Fruit fly (Drosophila melanogaster) whole organism, embryonic: ENCODE data around the gene CG5697.

Experiments used
- Blimp-1 ChIP-seq: fragments of 200-800 bp; sonication (Bioruptor generic); optimal IDR thresholded peaks from 3 replicates; lab custom pipeline; 2018; ENCODE audit warnings: missing biosample characterization, missing genetic modification characterization, mild to moderate bottlenecking, moderate library complexity, missing genetic modification reagents
- CG11504 ChIP-seq: fragments of 200-800 bp; sonication (Bioruptor generic); optimal IDR thresholded peaks from 3 replicates; lab custom pipeline; 2019; ENCODE audit warnings: missing biosample characterization, mild to moderate bottlenecking, missing genetic modification characterization, moderate library complexity
- CG1233 ChIP-seq: fragments of 200-800 bp; sonication (Bioruptor generic); optimal IDR thresholded peaks from 4 replicates; lab custom pipeline; 2018; ENCODE audit warnings: missing biosample characterization, mild to moderate bottlenecking, missing genetic modification characterization
- CG16815 ChIP-seq: fragments of 200-800 bp; sonication (Bioruptor generic); optimal IDR thresholded peaks from 3 replicates; lab custom pipeline; 2017; ENCODE audit warnings: missing biosample characterization, mild to moderate bottlenecking, missing genetic modification characterization
- CG2116 ChIP-seq: fragments of 200-800 bp; sonication (Bioruptor generic); optimal IDR thresholded peaks from 3 replicates; lab custom pipeline; 2018; ENCODE audit warnings: missing biosample characterization, mild to moderate bottlenecking, missing genetic modification characterization
- CG2889 ChIP-seq: fragments of 200-800 bp; sonication (Bioruptor generic); IDR thresholded peaks from 3 replicates; pipeline ENCODE4 v1.3.6; 2022; ENCODE audit warnings: missing biosample characterization, missing genetic modification characterization
- CG3407 ChIP-seq: fragments of 200-800 bp; sonication (Bioruptor generic); optimal IDR thresholded peaks from 2 replicates; lab custom pipeline; 2018; ENCODE audit warnings: missing biosample characterization, mild to moderate bottlenecking, missing genetic modification characterization
- CG43689 ChIP-seq: fragments of 200-800 bp; sonication (Bioruptor generic); IDR thresholded peaks from 2 replicates; pipeline ENCODE4 v1.3.6; 2022; ENCODE audit warnings: missing biosample characterization, missing genetic modification characterization
- CG6654 ChIP-seq: fragments of 200-800 bp; sonication (Bioruptor generic); optimal IDR thresholded peaks from 2 replicates; lab custom pipeline; 2017; ENCODE audit warnings: missing biosample characterization, mild to moderate bottlenecking, missing genetic modification characterization
- CG7271 ChIP-seq: fragments of 200-800 bp; sonication (Bioruptor generic); optimal IDR thresholded peaks from 2 replicates; lab custom pipeline; 2018; ENCODE audit warnings: missing biosample characterization, mild to moderate bottlenecking, missing genetic modification characterization, moderate library complexity
- CG7745 ChIP-seq: fragments of 200-800 bp; sonication (Bioruptor generic); optimal IDR thresholded peaks from 2 replicates; lab custom pipeline; 2018; ENCODE audit warnings: missing biosample characterization, mild to moderate bottlenecking, missing genetic modification characterization, moderate library complexity
- CG7786 ChIP-seq: fragments of 200-800 bp; sonication (Bioruptor generic); optimal IDR thresholded peaks from 2 replicates; lab custom pipeline; 2016; ENCODE audit warnings: missing biosample characterization, missing genetic modification characterization
- CG8089 ChIP-seq: fragments of 200-800 bp; sonication (Bioruptor generic); optimal IDR thresholded peaks from 3 replicates; lab custom pipeline; 2016; ENCODE audit warnings: missing biosample characterization, missing genetic modification characterization
- CG8290 ChIP-seq, 3 experiments: fragments of 200-800 bp; sonication (Bioruptor generic); optimal IDR thresholded peaks; 2 replicates each; lab custom pipeline; 2016 to 2019; ENCODE audit warnings: missing biosample characterization in 3 of 3, missing genetic modification characterization in 3 of 3, mild to moderate bottlenecking in 2 of 3, moderate library complexity in 1 of 3
- CG9797 ChIP-seq: fragments of 200-800 bp; sonication (Bioruptor generic); optimal IDR thresholded peaks from 3 replicates; lab custom pipeline; 2018; ENCODE audit warnings: missing biosample characterization, mild to moderate bottlenecking, missing genetic modification characterization
- Dip2 ChIP-seq: fragments of 200-800 bp; sonication (Bioruptor generic); IDR thresholded peaks from 2 replicates; pipeline ENCODE4 v1.3.6; 2022; ENCODE audit warnings: missing biosample characterization, missing genetic modification characterization
- E2f2 ChIP-seq: fragments of 200-800 bp; sonication (Bioruptor generic); IDR thresholded peaks from 2 replicates; pipeline ENCODE4 v1.3.6; 2022; ENCODE audit warnings: missing biosample characterization, missing genetic modification characterization
- ERR ChIP-seq: fragments of 200-800 bp; sonication (Bioruptor generic); optimal IDR thresholded peaks from 2 replicates; lab custom pipeline; 2016; ENCODE audit warnings: missing biosample characterization, missing genetic modification characterization
- Eip74EF ChIP-seq, 2 experiments: fragments of 200-800 bp in 1 of 2; fragments of >200 bp in 1 of 2; sonication (Bioruptor generic) in 1 of 2; optimal IDR thresholded peaks; 2 replicates each; lab custom pipeline; 2017 to 2019; ENCODE audit warnings: missing biosample characterization in 2 of 2, missing genetic modification characterization in 2 of 2, mild to moderate bottlenecking in 1 of 2, moderate library complexity in 1 of 2
- Fer3 ChIP-seq: fragments of 200-800 bp; sonication (Bioruptor generic); optimal IDR thresholded peaks from 2 replicates; lab custom pipeline; 2018; ENCODE audit warnings: missing biosample characterization, mild to moderate bottlenecking, missing genetic modification characterization, moderate library complexity
- Hr3 ChIP-seq: fragments of 200-800 bp; sonication (Bioruptor generic); optimal IDR thresholded peaks from 3 replicates; lab custom pipeline; 2016; ENCODE audit warnings: missing biosample characterization, missing genetic modification characterization
- Mad ChIP-seq: fragments of 200-800 bp; sonication (Bioruptor generic); optimal IDR thresholded peaks from 2 replicates; lab custom pipeline; 2016; ENCODE audit warnings: missing biosample characterization, missing genetic modification characterization
- Meics ChIP-seq: fragments of 200-800 bp; sonication (Bioruptor generic); optimal IDR thresholded peaks from 2 replicates; lab custom pipeline; 2017; ENCODE audit warnings: missing biosample characterization, mild to moderate bottlenecking, missing genetic modification characterization
- Neu2 ChIP-seq: fragments of 200-800 bp; sonication (Bioruptor generic); optimal IDR thresholded peaks from 3 replicates; lab custom pipeline; 2016; ENCODE audit warnings: missing biosample characterization, missing genetic modification characterization, borderline replicate concordance
- Rx ChIP-seq: fragments of 200-800 bp; sonication (Bioruptor generic); IDR thresholded peaks from 2 replicates; pipeline ENCODE4 v1.3.6; 2022; ENCODE audit warnings: missing biosample characterization, missing genetic modification characterization
- Xbp1 ChIP-seq: fragments of 200-800 bp; sonication (Bioruptor generic); optimal IDR thresholded peaks from 3 replicates; lab custom pipeline; 2016; ENCODE audit warnings: missing biosample characterization, mild to moderate bottlenecking, missing genetic modification characterization
- ap ChIP-seq: fragments of 200-800 bp; sonication (Bioruptor generic); IDR thresholded peaks from 2 replicates; pipeline ENCODE4 v1.3.6; 2022; ENCODE audit warnings: missing biosample characterization, missing genetic modification characterization
- ara ChIP-seq: fragments of 200-800 bp; sonication (Bioruptor generic); IDR thresholded peaks from 2 replicates; pipeline ENCODE4 v1.3.6; 2022; ENCODE audit warnings: missing biosample characterization, missing genetic modification characterization
- az2 ChIP-seq: fragments of 200-800 bp; sonication (Bioruptor generic); optimal IDR thresholded peaks from 3 replicates; lab custom pipeline; 2016; ENCODE audit warnings: missing biosample characterization, missing genetic modification characterization
- bcd ChIP-seq: fragments of 200-800 bp; sonication (Bioruptor generic); optimal IDR thresholded peaks from 2 replicates; lab custom pipeline; 2017; ENCODE audit warnings: missing biosample characterization, mild to moderate bottlenecking, missing genetic modification characterization
- btn ChIP-seq: fragments of 200-800 bp; sonication (Bioruptor generic); optimal IDR thresholded peaks from 2 replicates; lab custom pipeline; 2016; ENCODE audit warnings: missing biosample characterization, missing genetic modification characterization
- corto ChIP-seq: fragments of 200-800 bp; sonication (Bioruptor generic); optimal IDR thresholded peaks from 2 replicates; lab custom pipeline; 2016; ENCODE audit warnings: missing biosample characterization, mild to moderate bottlenecking, missing genetic modification characterization, moderate library complexity
- cwo ChIP-seq: fragments of 200-800 bp; sonication (Bioruptor generic); optimal IDR thresholded peaks from 3 replicates; lab custom pipeline; 2017; ENCODE audit warnings: missing biosample characterization, missing genetic modification characterization, mild to moderate bottlenecking, moderate library complexity, missing genetic modification reagents
- dati ChIP-seq: fragments of 200-800 bp; sonication (Bioruptor generic); IDR thresholded peaks from 2 replicates; pipeline ENCODE4 v1.3.6; 2022; ENCODE audit warnings: missing biosample characterization, missing genetic modification characterization
- exex ChIP-seq: fragments of 200-800 bp; sonication (Bioruptor generic); optimal IDR thresholded peaks from 4 replicates; lab custom pipeline; 2018; ENCODE audit warnings: missing biosample characterization, mild to moderate bottlenecking, missing genetic modification characterization, moderate library complexity
- fru ChIP-seq: fragments of >200 bp; optimal IDR thresholded peaks from 2 replicates; lab custom pipeline; 2017
- lbe ChIP-seq: fragments of 200-800 bp; sonication (Bioruptor generic); optimal IDR thresholded peaks from 2 replicates; lab custom pipeline; 2016; ENCODE audit warnings: missing biosample characterization, mild to moderate bottlenecking, missing genetic modification characterization
- nom ChIP-seq: fragments of 200-800 bp; sonication (Bioruptor generic); optimal IDR thresholded peaks from 2 replicates; lab custom pipeline; 2017; ENCODE audit warnings: missing biosample characterization, missing genetic modification characterization, mild to moderate bottlenecking, moderate library complexity, missing genetic modification reagents
- otp ChIP-seq: fragments of 200-800 bp; sonication (Bioruptor generic); IDR thresholded peaks from 3 replicates; pipeline ENCODE4, ENCODE4 v1.3.6; 2022; ENCODE audit warnings: missing biosample characterization, missing genetic modification characterization
- pita ChIP-seq: fragments of 200-800 bp; sonication (Bioruptor generic); optimal IDR thresholded peaks from 2 replicates; lab custom pipeline; 2017; ENCODE audit warnings: missing biosample characterization, mild to moderate bottlenecking, missing genetic modification characterization
- pros ChIP-seq: fragments of 200-800 bp; sonication (Bioruptor generic); optimal IDR thresholded peaks from 3 replicates; lab custom pipeline; 2019; ENCODE audit warnings: missing biosample characterization, mild to moderate bottlenecking, missing genetic modification characterization, moderate library complexity
- ranshi ChIP-seq: fragments of 200-800 bp; sonication (Bioruptor generic); IDR thresholded peaks from 2 replicates; pipeline ENCODE4 v1.3.6; 2022; ENCODE audit warnings: missing biosample characterization, missing genetic modification characterization
- rib ChIP-seq: fragments of 200-800 bp; sonication (Bioruptor generic); IDR thresholded peaks from 2 replicates; pipeline ENCODE4 v1.3.6; 2022; ENCODE audit warnings: missing biosample characterization, missing genetic modification characterization
- row ChIP-seq: fragments of 200-800 bp; sonication (Bioruptor generic); IDR thresholded peaks from 3 replicates; pipeline ENCODE4 v1.3.6; 2022; ENCODE audit warnings: missing biosample characterization, missing genetic modification characterization
- schlank ChIP-seq: fragments of 200-800 bp; sonication (Bioruptor generic); optimal IDR thresholded peaks from 2 replicates; lab custom pipeline; 2018; ENCODE audit warnings: missing biosample characterization, mild to moderate bottlenecking, missing genetic modification characterization
- sens ChIP-seq: fragments of 200-800 bp; sonication (Bioruptor generic); peaks from one replicate; lab custom pipeline; 2016; ENCODE audit warnings: missing biosample characterization, missing genetic modification characterization
- slp2 ChIP-seq: fragments of 200-800 bp; sonication (Bioruptor generic); optimal IDR thresholded peaks from 2 replicates; lab custom pipeline; 2016; ENCODE audit warnings: missing biosample characterization, missing genetic modification characterization
- sr ChIP-seq: fragments of 200-800 bp; sonication (Bioruptor generic); IDR thresholded peaks from 3 replicates; pipeline ENCODE4 v1.3.6; 2022; ENCODE audit warnings: missing biosample characterization, missing genetic modification characterization
- sug ChIP-seq: fragments of 200-800 bp; optimal IDR thresholded peaks from 2 replicates; lab custom pipeline; 2019; ENCODE audit warnings: missing biosample characterization, mild to moderate bottlenecking, missing genetic modification characterization, moderate library complexity
- wdn ChIP-seq: fragments of 200-800 bp; sonication (Bioruptor generic); IDR thresholded peaks from 2 replicates; pipeline ENCODE4 v1.3.6; 2022; ENCODE audit warnings: missing biosample characterization, missing genetic modification characterization

Gene CG5697

dm6 chr3R:21065010-21065695 is 49.4 kb downstream of the CG5697 start, which contains the start of gene AnxB9 (continued):
- no peak for TF ChIP-seq CG7271 (tag; lab: Kevin White, UChicago)
- no peak for TF ChIP-seq fru (lab: Kevin White, UChicago)
- TF ChIP-seq az2 (GFP tag; lab: Kevin White, UChicago) = no peak
- peak; percentile 5 for TF ChIP-seq Xbp1 (GFP tag; lab: Kevin White, UChicago)
- no peak for TF ChIP-seq CG8089 (GFP tag; lab: Kevin White, UChicago)
- TF ChIP-seq ranshi (GFP tag; lab: Robert Waterston, UW) = no peak
- TF ChIP-seq Hr3 (GFP tag; lab: Kevin White, UChicago) = no peak
- TF ChIP-seq sr (GFP tag; lab: Robert Waterston, UW) = peak; percentile 34; the same call in 1 of the 3 replicates
- no peak for TF ChIP-seq slp2 (GFP tag; lab: Kevin White, UChicago)
- peak; percentile 81 for TF ChIP-seq nom (GFP tag; lab: Kevin White, UChicago)
- no peak for TF ChIP-seq CG16815 (GFP tag; lab: Kevin White, UChicago)
- no peak for TF ChIP-seq ap (GFP tag; lab: Robert Waterston, UW)
- TF ChIP-seq CG3407 (GFP tag; lab: Kevin White, UChicago) = peak; percentile 38
- no peak for TF ChIP-seq E2f2
- TF ChIP-seq exex = peak; percentile 26
- TF ChIP-seq row = peak; percentile 42; the same call in 2 of the 3 replicates
- peak; percentile 4 for TF ChIP-seq CG11504 (tag; lab: Kevin White, UChicago)
- 0 out of 3 replicates have a peak, but pooled peaks have one; percentile 38 for TF ChIP-seq otp
- TF ChIP-seq Fer3 = peak; percentile 57
- TF ChIP-seq sug (tag; lab: Kevin White, UChicago) = peak; percentile 51
- TF ChIP-seq Meics = peak; percentile 48
- TF ChIP-seq btn (GFP tag; lab: Kevin White, UChicago) = no peak
- no peak for TF ChIP-seq CG1233 (GFP tag; lab: Kevin White, UChicago)
- peak; percentile 98 for TF ChIP-seq CG8290 (GFP tag; optimal IDR thresholded peaks at IDR 0.05; lab: Kevin White, UChicago)
- TF ChIP-seq CG8290 (tag; optimal IDR thresholded peaks at IDR 0.05; lab: Kevin White, UChicago) = peak in 1 of 2 experiments; percentile 92
- TF ChIP-seq lbe (GFP tag; lab: Kevin White, UChicago) = peak; percentile 68
- TF ChIP-seq CG2116 (GFP tag; lab: Kevin White, UChicago) = no peak
- no peak for TF ChIP-seq CG2889 (GFP tag; lab: Robert Waterston, UW)
- peak; percentile 53; the same call in 1 of the 2 replicates for TF ChIP-seq rib (GFP tag; lab: Robert Waterston, UW)
- TF ChIP-seq CG7745 (tag; lab: Kevin White, UChicago) = no peak
- no peak for TF ChIP-seq Rx (GFP tag; lab: Robert Waterston, UW)
- no peak for TF ChIP-seq CG7786
- TF ChIP-seq schlank (tag; lab: Kevin White, UChicago) = peak; percentile 39
- no peak for TF ChIP-seq CG6654 (GFP tag; lab: Kevin White, UChicago)
- TF ChIP-seq Neu2 = no peak
- no peak for TF ChIP-seq Dip2 (GFP tag; lab: Robert Waterston, UW)
- TF ChIP-seq wdn (GFP tag; lab: Robert Waterston, UW) = no peak
- no peak for TF ChIP-seq corto
- no peak for TF ChIP-seq Mad (GFP tag; lab: Kevin White, UChicago)
- no peak for TF ChIP-seq CG9797 (GFP tag; lab: Kevin White, UChicago)
- TF ChIP-seq Eip74EF (GFP tag; optimal IDR thresholded peaks at IDR 0.05; lab: Kevin White, UChicago) = peak in 1 of 2 experiments; percentile 49
- TF ChIP-seq CG43689 (GFP tag; lab: Robert Waterston, UW) = no peak
- no peak for TF ChIP-seq bcd (GFP tag; lab: Kevin White, UChicago)
- TF ChIP-seq ERR = no peak
- TF ChIP-seq ara = no peak
- TF ChIP-seq pita (GFP tag; lab: Kevin White, UChicago) = no peak
- TF ChIP-seq cwo (GFP tag; lab: Kevin White, UChicago) = peak; percentile 14
- no peak for TF ChIP-seq pros
- TF ChIP-seq dati (GFP tag; lab: Robert Waterston, UW) = no peak
- TF ChIP-seq sens (GFP tag; lab: Kevin White, UChicago) = peak; percentile 84
- TF ChIP-seq Blimp-1 (GFP tag; lab: Kevin White, UChicago) = peak; percentile 18
